Worm (Caenorhabditis elegans) whole organism, L4/young adult: Measurements from ENCODE around the gene sdz-35.
"Not testable (repeated sequence)": the region's sequence is repeated elsewhere in the genome, so short reads cannot be mapped to it uniquely, and the experiment has no call there.

Source experiments
- W03F9.2 ChIP-seq: fragments of 150-350 bp; optimal IDR thresholded peaks from 2 replicates; lab custom pipeline; 2014; ENCODE audit warnings: missing biosample characterization, missing genetic modification characterization
- dao-5 ChIP-seq: sonication (generic microtip); optimal IDR thresholded peaks from 2 replicates; lab custom pipeline; 2016; ENCODE audit warnings: missing genotype, missing genetic modification characterization, moderate library complexity, missing compliant biosample characterization
- him-1 ChIP-seq: sonication (generic microtip); optimal IDR thresholded peaks from 2 replicates; lab custom pipeline; 2016; ENCODE audit warnings: missing genotype, missing genetic modification reagents, missing genetic modification characterization, missing compliant biosample characterization

Gene sdz-35

ce11 chrII:3225200-3225599 lies 16.6 kb upstream of the sdz-35 start, which contains the start of gene ZC239.16:
ZC239.16 (minus strand) TSS chrII:3225319.
- TF ChIP-seq dao-5: no peak

ce11 chrII:3224631-3225030 lies 16.1 kb upstream of the sdz-35 start, which contains the start of gene ZC239.15:
ZC239.15 (minus strand) TSS chrII:3224731.
- TF ChIP-seq him-1 (tag; lab: Kevin White, UChicago) (no peak), W03F9.2 (tag; lab: Kevin White, UChicago) (no peak), dao-5 (no peak)

- TF ChIP-seq W03F9.2 (tag; lab: Kevin White, UChicago) (no peak), dao-5 (no peak), him-1 (tag; lab: Kevin White, UChicago) (no peak)
These were observed 14.1 kb upstream of the sdz-35 start, which contains the start of gene ZC239.13 for ce11 chrII:3222686-3223085. ZC239.13 (minus strand) TSS chrII:3222839.

- TF ChIP-seq W03F9.2 (tag; lab: Kevin White, UChicago) (no peak), him-1 (tag; lab: Kevin White, UChicago) (no peak), dao-5 (no peak)
These were observed 13.2 kb upstream of the sdz-35 start, which contains the start of gene ZC239.14 for ce11 chrII:3221730-3222129. ZC239.14 (minus strand) TSS chrII:3222034.

- no peak for TF ChIP-seq W03F9.2 (tag; lab: Kevin White, UChicago)
- no peak for TF ChIP-seq dao-5
- no peak for TF ChIP-seq him-1 (tag; lab: Kevin White, UChicago)
These were observed 12.1 kb upstream of the sdz-35 start, which contains the start of gene ZC239.22 for ce11 chrII:3220723-3221122. ZC239.22 (minus strand) TSS chrII:3220823.

ce11 chrII:3215762-3216161 lies 7.2 kb upstream of the sdz-35 start, which contains the start of gene ZC239.3:
ZC239.3 (plus strand) TSS chrII:3216062.
- TF ChIP-seq dao-5; W03F9.2 (tag; lab: Kevin White, UChicago); him-1 (tag; lab: Kevin White, UChicago): not testable (repeated sequence)

ce11 chrII:3213898-3214297 lies 5.3 kb upstream of the sdz-35 start, which contains the start of gene ZC239.4:
ZC239.4 (plus strand) TSS chrII:3214198.
- TF ChIP-seq dao-5 (no peak), W03F9.2 (tag; lab: Kevin White, UChicago) (no peak), him-1 (tag; lab: Kevin White, UChicago) (no peak)

- no peak for TF ChIP-seq W03F9.2 (tag; lab: Kevin White, UChicago)
- no peak for TF ChIP-seq dao-5
- no peak for TF ChIP-seq him-1 (tag; lab: Kevin White, UChicago)
These were observed 1.8 kb upstream of the sdz-35 start, which contains the start of gene ZC239.5 for ce11 chrII:3210365-3210764. ZC239.5 (plus strand) TSS chrII:3210665.

- TF ChIP-seq him-1 (tag; lab: Kevin White, UChicago) (no peak), W03F9.2 (tag; lab: Kevin White, UChicago) (no peak), dao-5 (no peak)
These were observed 672 bp upstream of the sdz-35 start, which contains the start of gene ZC239.6 for ce11 chrII:3209251-3209650. ZC239.6 (plus strand) TSS chrII:3209631.

ce11 chrII:3206423-3206989 lies 2.1 kb downstream of the sdz-35 start, which contains the start of the genes ZC239.20 and ZC239.21:
ZC239.20 (minus strand) TSS chrII:3206523.
ZC239.21 (plus strand) TSS chrII:3206939.
- TF ChIP-seq him-1 (tag; lab: Kevin White, UChicago) (no peak), dao-5 (no peak), W03F9.2 (tag; lab: Kevin White, UChicago) (no peak)

- TF ChIP-seq him-1 (tag; lab: Kevin White, UChicago): no peak
- TF ChIP-seq dao-5: no peak
- TF ChIP-seq W03F9.2 (tag; lab: Kevin White, UChicago): no peak
These were observed 5.2 kb downstream of the sdz-35 start, which contains the start of gene sri-50 for ce11 chrII:3203415-3203814. sri-50 (plus strand) TSS chrII:3203715.

ce11 chrII:3202519-3202918 lies 6.1 kb downstream of the sdz-35 start, which contains the start of gene sri-53:
sri-53 (minus strand) TSS chrII:3202619.
- TF ChIP-seq W03F9.2 (tag; lab: Kevin White, UChicago) (no peak), him-1 (tag; lab: Kevin White, UChicago) (no peak), dao-5 (no peak)

- not testable (repeated sequence) for TF ChIP-seq W03F9.2 (tag; lab: Kevin White, UChicago); dao-5; him-1 (tag; lab: Kevin White, UChicago)
These were observed 7.3 kb downstream of the sdz-35 start, which contains the start of gene sri-48 for ce11 chrII:3201242-3201641. sri-48 (minus strand) TSS chrII:3201342.

ce11 chrII:3198998-3199397 lies 9.6 kb downstream of the sdz-35 start, which contains the start of gene sri-51:
sri-51 (minus strand) TSS chrII:3199098.
- no peak for TF ChIP-seq him-1 (tag; lab: Kevin White, UChicago)
- no peak for TF ChIP-seq W03F9.2 (tag; lab: Kevin White, UChicago)
- TF ChIP-seq dao-5: no peak
